Fruit fly (Drosophila melanogaster) Kc167 (cell line): ENCODE results near the gene holn1.

Experiments used
- Myc ChIP-seq: fragments of >200 bp; optimal IDR thresholded peaks from 2 replicates; lab custom pipeline; 2017; ENCODE audit warnings: missing external identifiers
- Sin3A ChIP-seq: fragments of >200 bp; optimal IDR thresholded peaks from 2 replicates; lab custom pipeline; 2018; ENCODE audit warnings: missing external identifiers
- h ChIP-seq: fragments of >200 bp; optimal IDR thresholded peaks from 3 replicates; lab custom pipeline; 2018; ENCODE audit warnings: missing external identifiers
- insv ChIP-seq: fragments of >200 bp; optimal IDR thresholded peaks from 3 replicates; lab custom pipeline; 2018; ENCODE audit warnings: missing external identifiers
- psq ChIP-seq: fragments of >200 bp; optimal IDR thresholded peaks from 2 replicates; lab custom pipeline; 2017; ENCODE audit warnings: missing external identifiers

dm6 chr2L:10468388-10468787 lies 32.6 kb downstream of the holn1 start:
- no peak for TF ChIP-seq Myc (lab: Kevin White, UChicago)
- TF ChIP-seq Sin3A (lab: Kevin White, UChicago) = no peak
- TF ChIP-seq psq (lab: Kevin White, UChicago) = no peak
- no peak for TF ChIP-seq h
- no peak for TF ChIP-seq insv
